Worm (Caenorhabditis elegans): ENCODE results near the gene ZK721.3.
A peak's percentile ranks its signal among the peaks of the same experiment; 100 is the strongest.

DNA sequence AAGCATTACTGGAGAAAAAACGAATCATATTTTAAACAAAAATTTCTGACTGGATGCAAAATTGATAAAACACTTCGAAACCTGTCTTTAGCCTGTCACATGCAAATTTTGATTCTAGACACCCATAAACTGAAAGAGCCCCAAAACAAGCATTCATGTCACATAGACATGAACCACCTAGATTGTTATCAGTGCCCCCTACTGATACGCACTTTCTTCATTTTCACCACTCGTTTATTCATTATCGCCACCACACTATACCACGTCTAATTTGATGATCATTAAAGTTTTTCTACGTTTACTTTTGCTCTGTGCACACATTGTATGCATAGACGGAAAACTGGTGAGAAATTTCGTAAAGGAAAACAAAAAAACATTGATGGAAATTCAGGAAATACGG lies 27.6 kb downstream of the ZK721.3 start, which contains the start of gene cnnm-2:
- TF ChIP-seq Y75B8A.6 (GFP tag; IDR thresholded peaks at IDR 0.05) (no peak), dmd-6 (GFP tag; IDR thresholded peaks at IDR 0.05) (peak; percentile 75), unc-39 (tag; optimal IDR thresholded peaks at IDR 0.05) (no peak), F49E8.2 (tag; optimal IDR thresholded peaks at IDR 0.05; ENCODE audit: borderline replicate concordance) (no peak), lsy-2 (tag; optimal IDR thresholded peaks at IDR 0.05) (no peak), Y5F2A.4 (GFP tag; optimal IDR thresholded peaks at IDR 0.05) (no peak), mep-1 (tag; optimal IDR thresholded peaks at IDR 0.05) (no peak)

Data from whole organism, L4 larva.